Worm (Caenorhabditis elegans) whole organism, young adult: Measurements from ENCODE around the gene pals-31.

ENCODE experiments used
- B0261.1 ChIP-seq: sonication (generic microtip); optimal IDR thresholded peaks from 2 replicates; lab custom pipeline; 2016; ENCODE audit warnings: mild to moderate bottlenecking, missing genetic modification characterization, moderate library complexity, missing compliant biosample characterization
- B0336.3 ChIP-seq: fragments of 200-800 bp; sonication (Bioruptor generic); IDR thresholded peaks from 2 replicates; pipeline ENCODE4 v1.3.6; 2022; ENCODE audit warnings: missing genetic modification characterization, missing compliant biosample characterization
- F10E7.11 ChIP-seq: sonication (generic microtip); optimal IDR thresholded peaks from 2 replicates; lab custom pipeline; 2017; ENCODE audit warnings: mild to moderate bottlenecking, missing genetic modification characterization, moderate library complexity, missing compliant biosample characterization
- F22D6.2 ChIP-seq: sonication (generic microtip); optimal IDR thresholded peaks from 2 replicates; lab custom pipeline; 2016; ENCODE audit warnings: mild to moderate bottlenecking, missing genetic modification characterization, missing compliant biosample characterization
- F39B2.1 ChIP-seq: fragments of 200-800 bp; sonication (Bioruptor generic); IDR thresholded peaks from 2 replicates; pipeline ENCODE4 v1.3.6; 2022; ENCODE audit warnings: missing genetic modification reagents, missing genetic modification characterization, missing compliant biosample characterization
- F57C9.4 ChIP-seq: sonication (generic microtip); optimal IDR thresholded peaks from 2 replicates; lab custom pipeline; 2017; ENCODE audit warnings: mild to moderate bottlenecking, missing genetic modification characterization, missing compliant biosample characterization
- K11D2.4 ChIP-seq: fragments of 200-800 bp; sonication (Bioruptor generic); IDR thresholded peaks from 2 replicates; pipeline ENCODE4 v1.3.6; 2022; ENCODE audit warnings: missing genetic modification reagents, missing genetic modification characterization, missing compliant biosample characterization
- Y53F4B.3 ChIP-seq: fragments of 200-800 bp; sonication (Bioruptor generic); IDR thresholded peaks from 2 replicates; pipeline ENCODE4 v1.3.6; 2022; ENCODE audit warnings: missing genetic modification reagents, missing genetic modification characterization, missing compliant biosample characterization
- Y67H2A.10 ChIP-seq: fragments of 200-800 bp; sonication (Bioruptor generic); conservative IDR thresholded peaks from 2 replicates; pipeline ENCODE4 v1.3.6; 2022; ENCODE audit warnings: missing genetic modification reagents, missing genetic modification characterization, missing compliant biosample characterization
- aptf-2 ChIP-seq: fragments of 200-800 bp; sonication (Bioruptor generic); conservative IDR thresholded peaks from 2 replicates; pipeline ENCODE4 v1.3.6; 2022; ENCODE audit warnings: missing genetic modification reagents, missing genetic modification characterization, missing compliant biosample characterization
- attf-6 ChIP-seq: fragments of 200-800 bp; sonication (Bioruptor generic); IDR thresholded peaks from 2 replicates; pipeline ENCODE4 v1.3.6; 2022; ENCODE audit warnings: missing genetic modification reagents, missing genetic modification characterization, missing compliant biosample characterization
- cebp-2 ChIP-seq: fragments of 200-800 bp; sonication (Bioruptor generic); IDR thresholded peaks from 2 replicates; pipeline ENCODE4 v1.3.6; 2022; ENCODE audit warnings: missing genetic modification characterization, missing compliant biosample characterization
- ceh-100 ChIP-seq: fragments of 200-800 bp; sonication (Bioruptor generic); IDR thresholded peaks from 2 replicates; pipeline ENCODE4 v1.3.6; 2022; ENCODE audit warnings: missing genetic modification reagents, missing genetic modification characterization, missing compliant biosample characterization
- egl-44 ChIP-seq: fragments of 200-800 bp; sonication (Bioruptor generic); IDR thresholded peaks from 2 replicates; pipeline ENCODE4 v1.3.6; 2022; ENCODE audit warnings: missing genetic modification reagents, missing genetic modification characterization, missing compliant biosample characterization
- egrh-3 ChIP-seq: fragments of 200-800 bp; sonication (Bioruptor generic); IDR thresholded peaks from 2 replicates; pipeline ENCODE4 v1.3.6; 2022; ENCODE audit warnings: missing genetic modification reagents, missing genetic modification characterization, missing compliant biosample characterization
- ets-4 ChIP-seq: fragments of 200-800 bp; sonication (Bioruptor generic); optimal IDR thresholded peaks from 2 replicates; lab custom pipeline; 2018; ENCODE audit warnings: mild to moderate bottlenecking, missing genetic modification characterization, missing compliant biosample characterization
- fkh-3 ChIP-seq: sonication (generic microtip); optimal IDR thresholded peaks from 2 replicates; lab custom pipeline; 2016; ENCODE audit warnings: mild to moderate bottlenecking, missing genetic modification characterization, missing compliant biosample characterization
- him-1 ChIP-seq: sonication (generic microtip); optimal IDR thresholded peaks from 2 replicates; lab custom pipeline; 2016; ENCODE audit warnings: missing genotype, missing genetic modification reagents, missing genetic modification characterization, missing compliant biosample characterization
- hlh-26 ChIP-seq: fragments of 200-800 bp; sonication (Bioruptor generic); conservative IDR thresholded peaks from 2 replicates; pipeline ENCODE4 v1.3.6; 2022; ENCODE audit warnings: missing genetic modification reagents, missing genetic modification characterization, missing compliant biosample characterization
- hsf-1 ChIP-seq: fragments of 200-800 bp; sonication (Bioruptor generic); IDR thresholded peaks from 2 replicates; pipeline ENCODE4 v1.3.6; 2022; ENCODE audit warnings: missing genetic modification reagents, missing genetic modification characterization, missing compliant biosample characterization
- let-607 ChIP-seq, 2 experiments: fragments of 200-800 bp in 1 of 2; sonication (Bioruptor generic) in 1 of 2; sonication (generic microtip) in 1 of 2; optimal IDR thresholded peaks; 2 replicates each; lab custom pipeline; 2016 to 2018; ENCODE audit warnings: mild to moderate bottlenecking in 2 of 2, missing compliant biosample characterization in 2 of 2, missing genetic modification characterization in 2 of 2, moderate library complexity in 2 of 2, missing genotype in 1 of 2
- lsl-1 ChIP-seq: fragments of 200-800 bp; sonication (Bioruptor generic); optimal IDR thresholded peaks from 2 replicates; lab custom pipeline; 2018; ENCODE audit warnings: mild to moderate bottlenecking, missing genetic modification characterization, moderate library complexity, missing compliant biosample characterization
- mel-28 ChIP-seq: sonication (generic microtip); optimal IDR thresholded peaks from 2 replicates; lab custom pipeline; 2016; ENCODE audit warnings: borderline replicate concordance, mild to moderate bottlenecking, missing genetic modification characterization, missing compliant biosample characterization
- nfya-2 ChIP-seq: fragments of 200-800 bp; sonication (Bioruptor generic); IDR thresholded peaks from 2 replicates; pipeline ENCODE4 v1.3.6; 2022; ENCODE audit warnings: missing genetic modification reagents, missing genetic modification characterization, missing compliant biosample characterization
- nhr-120 ChIP-seq: fragments of 200-800 bp; sonication (Bioruptor generic); IDR thresholded peaks from 2 replicates; pipeline ENCODE4 v1.3.6; 2022; ENCODE audit warnings: missing genetic modification characterization, missing compliant biosample characterization
- nhr-27 ChIP-seq: fragments of 200-800 bp; sonication (Bioruptor generic); optimal IDR thresholded peaks from 2 replicates; lab custom pipeline; 2018; ENCODE audit warnings: mild to moderate bottlenecking, missing genetic modification characterization, moderate library complexity, missing compliant biosample characterization
- nhr-80 ChIP-seq: sonication (generic microtip); optimal IDR thresholded peaks from 2 replicates; lab custom pipeline; 2016; ENCODE audit warnings: missing genetic modification characterization, missing compliant biosample characterization
- snpc-1.1 ChIP-seq: sonication (generic microtip); optimal IDR thresholded peaks from 2 replicates; lab custom pipeline; 2017; ENCODE audit warnings: missing genetic modification characterization, mild to moderate bottlenecking, missing compliant biosample characterization, antibody characterized with exemption, moderate library complexity, missing genotype, missing genetic modification reagents; ENCODE audit not compliant: insufficient read depth
- snpc-4 ChIP-seq, 5 experiments: fragments of 150-350 bp in 1 of 5; sonication (generic microtip) in 4 of 5; optimal IDR thresholded peaks; 2 replicates each; lab custom pipeline; 2014 to 2018; ENCODE audit warnings: missing genetic modification characterization in 5 of 5, missing biosample characterization in 3 of 5, antibody characterized with exemption in 2 of 5, mild to moderate bottlenecking in 2 of 5, missing compliant biosample characterization in 2 of 5, missing genotype in 2 of 5, moderate library complexity in 2 of 5, missing genetic modification reagents in 1 of 5
- somi-1 ChIP-seq: fragments of 200-800 bp; sonication (Bioruptor generic); optimal IDR thresholded peaks from 2 replicates; lab custom pipeline; 2018; ENCODE audit warnings: mild to moderate bottlenecking, missing genetic modification characterization, missing compliant biosample characterization
- tbp1 ChIP-seq: fragments of 200-800 bp; sonication (Bioruptor generic); optimal IDR thresholded peaks from 2 replicates; lab custom pipeline; 2018; ENCODE audit warnings: mild to moderate bottlenecking, missing genetic modification characterization, missing compliant biosample characterization
- xnd-1 ChIP-seq: sonication (generic microtip); optimal IDR thresholded peaks from 2 replicates; lab custom pipeline; 2016; ENCODE audit warnings: missing genotype, missing genetic modification reagents, missing genetic modification characterization, missing compliant biosample characterization
- zfh-2 ChIP-seq: fragments of 200-800 bp; sonication (Bioruptor generic); conservative IDR thresholded peaks from 2 replicates; pipeline ENCODE4 v1.3.6; 2022; ENCODE audit warnings: missing genetic modification reagents, missing genetic modification characterization, missing compliant biosample characterization
- ztf-25 ChIP-seq: fragments of 200-800 bp; sonication (Bioruptor generic); IDR thresholded peaks from 2 replicates; pipeline ENCODE4 v1.3.6; 2022; ENCODE audit warnings: missing genetic modification reagents, missing genetic modification characterization, missing compliant biosample characterization
- ztf-26 ChIP-seq: sonication (generic microtip); optimal IDR thresholded peaks from 2 replicates; lab custom pipeline; 2017; ENCODE audit warnings: missing genetic modification characterization, missing compliant biosample characterization

The pals-31 gene

ce11 chrV:676090-676489, 39.7 kb downstream of the pals-31 start:
- no peak for TF ChIP-seq K11D2.4 (GFP tag; lab: Robert Waterston, UW)
- 0 out of 2 replicates have a peak, but pooled peaks have one; percentile 42 for TF ChIP-seq zfh-2 (GFP tag; lab: Robert Waterston, UW)
- no peak for TF ChIP-seq nhr-27
- TF ChIP-seq snpc-1.1 (tag; lab: Kevin White, UChicago): peak; percentile 54
- TF ChIP-seq snpc-4 (GFP tag; optimal IDR thresholded peaks at IDR 0.05; lab: Kevin White, UChicago): no peak
- peak in 2 of 4 experiments; percentile 78 to 88 for TF ChIP-seq snpc-4 (tag; optimal IDR thresholded peaks at IDR 0.05; lab: Kevin White, UChicago)
- TF ChIP-seq, all 124 proteins: peak for 3

- TF ChIP-seq mel-28 (tag; lab: Kevin White, UChicago) (no peak), ztf-25 (GFP tag; lab: Robert Waterston, UW) (no peak), nhr-80 (peak; percentile 69), egrh-3 (GFP tag; lab: Robert Waterston, UW) (no peak), F10E7.11 (tag; lab: Kevin White, UChicago) (no peak), cebp-2 (GFP tag; lab: Robert Waterston, UW) (no peak)
These were observed 40.2 kb downstream of the pals-31 start, which contains the start of the genes fbxa-72 and srx-21 for ce11 chrV:676550-677084. Gene fbxa-72 (minus strand): TSS chrV:676753. Gene srx-21 (plus strand): TSS chrV:677034.

- no peak for TF ChIP-seq let-607 (tag; optimal IDR thresholded peaks at IDR 0.05; lab: Kevin White, UChicago)
- TF ChIP-seq F39B2.1 (GFP tag; lab: Robert Waterston, UW): no peak
- no peak for TF ChIP-seq Y53F4B.3 (GFP tag; lab: Robert Waterston, UW)
- no peak for TF ChIP-seq ets-4
- TF ChIP-seq nfya-2 (GFP tag; lab: Robert Waterston, UW): no peak
- no peak for TF ChIP-seq nhr-120
- TF ChIP-seq aptf-2 (GFP tag; lab: Robert Waterston, UW): no peak
- TF ChIP-seq ztf-26 (tag; lab: Kevin White, UChicago): no peak
- TF ChIP-seq zfh-2 (GFP tag; lab: Robert Waterston, UW): no peak
- TF ChIP-seq snpc-4 (GFP tag; optimal IDR thresholded peaks at IDR 0.05; lab: Kevin White, UChicago): no peak
- no peak for TF ChIP-seq snpc-4 (tag; optimal IDR thresholded peaks at IDR 0.05; lab: Kevin White, UChicago)
- TF ChIP-seq lsl-1 (GFP tag; lab: Kevin White, UChicago): no peak
- TF ChIP-seq F57C9.4: no peak
- TF ChIP-seq attf-6 (GFP tag; lab: Robert Waterston, UW): no peak
- no peak for TF ChIP-seq him-1 (tag; lab: Kevin White, UChicago)
- TF ChIP-seq Y67H2A.10 (GFP tag; lab: Robert Waterston, UW): no peak
- TF ChIP-seq B0261.1 (tag; lab: Kevin White, UChicago): no peak
- no peak for TF ChIP-seq F22D6.2
- no peak for TF ChIP-seq ceh-100
- no peak for TF ChIP-seq fkh-3 (tag; lab: Kevin White, UChicago)
These were observed 43.3 kb downstream of the pals-31 start, which contains the start of gene srx-22 for ce11 chrV:679663-680062. Gene srx-22 (plus strand): TSS chrV:679963.

ce11 chrV:682031-682430, 45.6 kb downstream of the pals-31 start, which contains the start of gene srx-23:
Gene srx-23 (plus strand): TSS chrV:682331.
- TF ChIP-seq F57C9.4 (no peak), let-607 (tag; optimal IDR thresholded peaks at IDR 0.05; lab: Kevin White, UChicago) (no peak), K11D2.4 (GFP tag; lab: Robert Waterston, UW) (no peak), nhr-120 (no peak), lsl-1 (GFP tag; lab: Kevin White, UChicago) (no peak), ztf-25 (GFP tag; lab: Robert Waterston, UW) (no peak), hsf-1 (no peak), tbp1 (no peak), F22D6.2 (no peak), ets-4 (no peak), B0336.3 (GFP tag; lab: Robert Waterston, UW) (no peak), xnd-1 (no peak), hlh-26 (GFP tag; lab: Robert Waterston, UW) (no peak), somi-1 (GFP tag; lab: Kevin White, UChicago) (no peak), egl-44 (no peak)
